Worm (Caenorhabditis elegans): ENCODE results near the gene btb-16.

- no peak for TF ChIP-seq unc-62 (GFP tag; optimal IDR thresholded peaks at IDR 0.05)
- TF ChIP-seq nhr-237 (tag; optimal IDR thresholded peaks at IDR 0.05), result no peak
- TF ChIP-seq unc-39 (tag; optimal IDR thresholded peaks at IDR 0.05), result no peak
- TF ChIP-seq snpc-4 (tag; optimal IDR thresholded peaks at IDR 0.05), result no peak
- no peak for TF ChIP-seq pha-4 (tag; optimal IDR thresholded peaks at IDR 0.05)
- TF ChIP-seq lsy-2 (tag; optimal IDR thresholded peaks at IDR 0.05), result no peak
- no peak for TF ChIP-seq mep-1 (tag; optimal IDR thresholded peaks at IDR 0.05)
- no peak for TF ChIP-seq zip-8 (tag; optimal IDR thresholded peaks at IDR 0.05)
- TF ChIP-seq sptf-1 (tag; optimal IDR thresholded peaks at IDR 0.05), result no peak
- no peak for TF ChIP-seq drap-1 (GFP tag; optimal IDR thresholded peaks at IDR 0.05)
- TF ChIP-seq ztf-11 (tag; optimal IDR thresholded peaks at IDR 0.05), result no peak
- no peak for TF ChIP-seq blmp-1 (tag; optimal IDR thresholded peaks at IDR 0.05)
Observed at ce11 chrII:3264704-3265103, 32.0 kb upstream of the btb-16 start.
